Worm (Caenorhabditis elegans): ENCODE measurements around the gene ZK809.8.

DNA sequence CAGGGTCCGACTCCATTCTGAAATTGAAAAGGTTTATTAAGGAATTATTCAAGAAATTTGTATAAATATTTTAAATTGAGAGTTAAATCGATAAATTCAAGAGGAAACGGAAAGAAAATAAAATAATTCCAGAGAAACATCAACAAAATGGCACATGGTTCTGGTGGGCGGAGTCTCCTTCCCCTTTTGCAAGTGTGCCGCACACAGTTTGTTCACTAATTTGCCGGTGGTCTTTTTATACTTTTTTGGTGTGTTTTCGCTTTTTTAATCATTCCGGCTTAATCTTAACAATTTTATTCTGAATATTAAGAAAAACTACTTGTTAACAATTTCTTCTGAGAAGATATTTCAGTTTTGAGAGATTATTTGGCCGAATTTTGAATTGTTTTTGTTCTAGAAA lies 44.0 kb downstream of the ZK809.8 start, which contains the start of the genes ragc-1 and Y24F12A.1:
- TF ChIP-seq sup-37 (GFP tag; optimal IDR thresholded peaks at IDR 0.05) (no peak), blmp-1 (tag; optimal IDR thresholded peaks at IDR 0.05) (peak; percentile 58)
